Fruit fly (Drosophila melanogaster): ENCODE results near the gene Mettl3.
A peak's percentile ranks its signal among the peaks of the same experiment; 100 is the strongest.

Gene Mettl3

DNA sequence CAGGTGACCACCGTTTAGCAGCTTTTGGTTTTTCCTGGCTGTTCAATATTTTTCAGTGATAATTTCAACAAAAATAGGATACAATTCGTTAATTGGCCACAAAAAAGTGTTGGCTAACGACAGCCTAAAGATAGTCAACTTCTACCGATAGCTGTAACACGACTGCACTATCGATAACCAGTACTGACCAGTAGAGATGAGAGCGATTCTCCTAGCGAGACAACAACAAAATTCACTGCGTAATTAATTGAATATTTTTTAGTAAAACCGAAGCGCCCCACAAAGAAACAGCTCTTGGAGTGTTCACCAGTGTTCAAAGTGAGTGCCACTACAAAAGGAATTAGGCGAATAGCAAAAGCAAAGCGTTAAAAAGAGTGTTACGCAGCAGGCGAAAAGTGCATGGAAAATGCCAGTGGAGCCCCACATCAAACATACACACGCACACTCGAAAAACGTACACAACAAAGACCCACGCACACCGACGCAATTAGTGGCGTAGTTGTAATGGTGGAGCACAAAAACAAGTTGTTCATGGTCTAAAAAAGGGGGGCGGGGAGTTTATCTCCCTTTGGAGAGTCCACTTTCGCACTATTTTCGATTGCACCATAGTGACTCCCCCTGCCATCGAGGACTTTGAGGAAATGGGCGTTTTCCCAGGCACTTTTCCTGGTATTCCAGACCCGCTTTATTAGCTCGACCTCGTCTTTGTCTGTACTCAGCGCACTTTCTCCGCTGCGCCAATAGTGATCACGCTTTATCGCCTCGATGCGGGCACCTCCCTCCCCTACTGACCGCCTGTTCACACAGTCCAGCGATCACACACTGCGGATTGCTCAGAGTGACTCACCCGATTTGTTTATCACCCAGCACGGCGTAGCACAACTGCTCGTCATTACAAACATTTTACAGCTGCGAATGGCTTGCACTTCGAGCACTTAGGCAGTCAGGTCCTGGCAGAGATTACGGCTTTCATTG is 38.8 kb upstream of the Mettl3 start, which contains the start of the genes Epp and Rab7 (continued):
- TF ChIP-seq CG11247 (GFP tag; IDR thresholded peaks at IDR 0.05) (0 out of 2 replicates have a peak, but pooled peaks have one; percentile 41), CG10366 (GFP tag; IDR thresholded peaks at IDR 0.05) (no peak), toy (GFP tag; IDR thresholded peaks at IDR 0.05) (no peak), CG7372 (GFP tag; IDR thresholded peaks at IDR 0.05) (0 out of 2 replicates have a peak, but pooled peaks have one; percentile 27), Dip3 (GFP tag; optimal IDR thresholded peaks at IDR 0.05) (peak; percentile 40), CG12942 (GFP tag; optimal IDR thresholded peaks at IDR 0.05) (peak; percentile 41), Rfx (GFP tag; IDR thresholded peaks at IDR 0.05) (peak; percentile 81), gsb (GFP tag; IDR thresholded peaks at IDR 0.05) (no peak), sob (GFP tag; IDR thresholded peaks at IDR 0.05) (peak; percentile 82), zfh1 (GFP tag; IDR thresholded peaks at IDR 0.05) (0 out of 3 replicates have a peak, but pooled peaks have one; percentile 37), NC2α (GFP tag; optimal IDR thresholded peaks at IDR 0.05) (no peak), Fer3 (tag; optimal IDR thresholded peaks at IDR 0.05) (no peak), CHES-1-like (GFP tag; optimal IDR thresholded peaks at IDR 0.05) (peak; percentile 85), CG7745 (tag; optimal IDR thresholded peaks at IDR 0.05) (no peak), chm (GFP tag; IDR thresholded peaks at IDR 0.05) (peak; percentile 58; the same call in 1 of the 2 replicates), NC2β (GFP tag; optimal IDR thresholded peaks at IDR 0.05) (peak; percentile 43), CG8281 (tag; optimal IDR thresholded peaks at IDR 0.05) (no peak), CG17802 (tag; optimal IDR thresholded peaks at IDR 0.05) (no peak), sens (GFP tag) (peak; percentile 89), Sry-δ (GFP tag; optimal IDR thresholded peaks at IDR 0.05) (peak; percentile 97), ssp (GFP tag; IDR thresholded peaks at IDR 0.05) (no peak), ap (GFP tag; IDR thresholded peaks at IDR 0.05) (no peak), CG4820 (GFP tag; optimal IDR thresholded peaks at IDR 0.05) (no peak), so (GFP tag; IDR thresholded peaks at IDR 0.05) (no peak), CG33557 (GFP tag; optimal IDR thresholded peaks at IDR 0.05) (no peak), psq (GFP tag; optimal IDR thresholded peaks at IDR 0.05) (no peak), gem (tag; optimal IDR thresholded peaks at IDR 0.05) (no peak), Mes4 (GFP tag; optimal IDR thresholded peaks at IDR 0.05) (no peak), CG30431 (GFP tag; optimal IDR thresholded peaks at IDR 0.05) (no peak), danr (GFP tag; IDR thresholded peaks at IDR 0.05) (no peak), hbn (GFP tag; IDR thresholded peaks at IDR 0.05; ENCODE audit: partially characterized antibody) (peak; percentile 89), CG11560 (tag; IDR thresholded peaks at IDR 0.05) (no peak), stwl (tag; optimal IDR thresholded peaks at IDR 0.05) (peak; percentile 82), org-1 (GFP tag; optimal IDR thresholded peaks at IDR 0.05) (no peak), Usf (GFP tag; optimal IDR thresholded peaks at IDR 0.05) (no peak), nau (GFP tag; optimal IDR thresholded peaks at IDR 0.05) (peak; percentile 45), CG4360 (GFP tag; IDR thresholded peaks at IDR 0.05) (peak; percentile 82), CG1233 (GFP tag; optimal IDR thresholded peaks at IDR 0.05) (peak; percentile 12), dmrt11E (tag; optimal IDR thresholded peaks at IDR 0.05) (no peak), Elba2 (GFP tag; optimal IDR thresholded peaks at IDR 0.05) (no peak), CG2712 (tag; optimal IDR thresholded peaks at IDR 0.05) (peak; percentile 43), dm (GFP tag; optimal IDR thresholded peaks at IDR 0.05) (peak; percentile 62), CG10462 (GFP tag; optimal IDR thresholded peaks at IDR 0.05) (no peak), Sry-β (GFP tag; optimal IDR thresholded peaks at IDR 0.05) (peak; percentile 23), CG12104 (GFP tag; optimal IDR thresholded peaks at IDR 0.05) (no peak), cas (GFP tag; IDR thresholded peaks at IDR 0.05) (no peak), sc (optimal IDR thresholded peaks at IDR 0.05) (no peak), sc (GFP tag; optimal IDR thresholded peaks at IDR 0.05) (no peak), tup (GFP tag; optimal IDR thresholded peaks at IDR 0.05) (no peak), wor (GFP tag; IDR thresholded peaks at IDR 0.05) (no peak)

Measured in whole organism, embryonic.